Fruit fly (Drosophila melanogaster): ENCODE data around the gene CG43335.

The CG43335 gene

DNA sequence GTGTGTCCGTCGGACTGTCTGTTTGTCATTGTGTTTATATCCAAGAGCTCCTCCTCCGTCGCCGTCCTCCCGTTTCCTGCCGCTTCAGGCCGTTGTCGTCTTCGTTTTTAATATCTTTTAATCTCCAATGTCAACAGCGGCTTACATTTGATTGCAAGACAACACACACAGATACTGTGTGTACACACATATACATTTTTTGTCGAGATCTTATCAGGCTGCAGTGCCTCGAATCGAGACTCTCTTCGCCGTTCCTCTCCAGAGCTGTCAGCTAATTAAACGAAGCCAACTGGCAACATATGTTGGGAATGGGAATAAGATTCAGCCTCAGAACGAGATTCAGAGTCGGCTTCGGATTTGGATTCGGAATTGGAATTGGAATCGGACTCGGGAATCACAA is 35.3 kb downstream of the CG43335 start (continued):
- TF ChIP-seq CG2129 (GFP tag; IDR thresholded peaks at IDR 0.05; ENCODE audit: partially characterized antibody) (no peak), CG30403 (GFP tag; optimal IDR thresholded peaks at IDR 0.05) (no peak), CG15514 (GFP tag; optimal IDR thresholded peaks at IDR 0.05) (no peak), CG18619 (GFP tag; optimal IDR thresholded peaks at IDR 0.05) (no peak), CG31224 (GFP tag; IDR thresholded peaks at IDR 0.05) (no peak), exex (tag; optimal IDR thresholded peaks at IDR 0.05) (no peak), Ets65A (GFP tag) (peak; percentile 89), CG4282 (GFP tag; optimal IDR thresholded peaks at IDR 0.05) (no peak), CG17359 (tag; optimal IDR thresholded peaks at IDR 0.05) (no peak), amos (GFP tag; IDR thresholded peaks at IDR 0.05; ENCODE audit: partially characterized antibody) (no peak), CHES-1-like (GFP tag; optimal IDR thresholded peaks at IDR 0.05) (no peak), CG12299 (tag; optimal IDR thresholded peaks at IDR 0.05) (no peak), hkb (optimal IDR thresholded peaks at IDR 0.05) (no peak), hkb (GFP tag; IDR thresholded peaks at IDR 0.05) (no peak), btn (GFP tag; optimal IDR thresholded peaks at IDR 0.05) (no peak), Pdp1 (GFP tag; optimal IDR thresholded peaks at IDR 0.05) (no peak), Lim3 (GFP tag; IDR thresholded peaks at IDR 0.05) (no peak), CG9609 (GFP tag; optimal IDR thresholded peaks at IDR 0.05) (no peak), CG17829 (tag; optimal IDR thresholded peaks at IDR 0.05) (no peak), yki (optimal IDR thresholded peaks at IDR 0.05) (no peak), HLH3B (GFP tag; IDR thresholded peaks at IDR 0.05) (no peak), Side (GFP tag; optimal IDR thresholded peaks at IDR 0.05) (no peak), CG4730 (GFP tag; IDR thresholded peaks at IDR 0.05) (no peak), MESR4 (GFP tag; optimal IDR thresholded peaks at IDR 0.05) (no peak), Blimp-1 (GFP tag; optimal IDR thresholded peaks at IDR 0.05) (peak; percentile 38), Dp (GFP tag; optimal IDR thresholded peaks at IDR 0.05) (no peak), CG15011 (GFP tag; optimal IDR thresholded peaks at IDR 0.05) (no peak), inv (GFP tag; IDR thresholded peaks at IDR 0.05; ENCODE audit: partially characterized antibody) (no peak), Atf-2 (GFP tag; optimal IDR thresholded peaks at IDR 0.05) (no peak), sens-2 (GFP tag; IDR thresholded peaks at IDR 0.05) (no peak; the same call in 1 of the 2 replicates), CG12744 (GFP tag; optimal IDR thresholded peaks at IDR 0.05) (no peak), Dll (GFP tag; IDR thresholded peaks at IDR 0.05; ENCODE audit: partially characterized antibody) (no peak), bigmax (GFP tag; optimal IDR thresholded peaks at IDR 0.05) (no peak), CG12769 (tag; optimal IDR thresholded peaks at IDR 0.05) (no peak), sima (GFP tag; optimal IDR thresholded peaks at IDR 0.05) (no peak), CG12659 (GFP tag; optimal IDR thresholded peaks at IDR 0.05) (no peak), CG7745 (tag; optimal IDR thresholded peaks at IDR 0.05) (no peak), nau (GFP tag; optimal IDR thresholded peaks at IDR 0.05) (no peak), TFAM (GFP tag; optimal IDR thresholded peaks at IDR 0.05) (no peak), caup (GFP tag; optimal IDR thresholded peaks at IDR 0.05; ENCODE audit: severe bottlenecking) (no peak), CG31365 (tag; optimal IDR thresholded peaks at IDR 0.05) (no peak), CG31441 (GFP tag; IDR thresholded peaks at IDR 0.05) (no peak), Mad (GFP tag; optimal IDR thresholded peaks at IDR 0.05) (no peak), sc (optimal IDR thresholded peaks at IDR 0.05) (no peak), sc (GFP tag; optimal IDR thresholded peaks at IDR 0.05) (no peak), CG12391 (tag; optimal IDR thresholded peaks at IDR 0.05) (no peak), CG10979 (tag; optimal IDR thresholded peaks at IDR 0.05) (no peak), jing (GFP tag; optimal IDR thresholded peaks at IDR 0.05) (no peak), Stat92E (GFP tag; optimal IDR thresholded peaks at IDR 0.05) (no peak), CG1603 (tag; optimal IDR thresholded peaks at IDR 0.05) (peak; percentile 7), Eip74EF (GFP tag; optimal IDR thresholded peaks at IDR 0.05) (no peak)
